Fruit fly (Drosophila melanogaster) whole organism, pupa: Measurements from ENCODE around the gene RYa-R.

Experiments used
- CG17806 ChIP-seq: fragments of 200-800 bp; sonication (Bioruptor generic); optimal IDR thresholded peaks from 2 replicates; lab custom pipeline; 2018; ENCODE audit warnings: missing biosample characterization, mild to moderate bottlenecking, missing genetic modification characterization, moderate library complexity
- CG8159 ChIP-seq: fragments of 200-800 bp; sonication (Bioruptor generic); optimal IDR thresholded peaks from 3 replicates; lab custom pipeline; 2018; ENCODE audit warnings: missing biosample characterization, mild to moderate bottlenecking, missing genetic modification characterization, moderate library complexity
- CG9948 ChIP-seq: fragments of 200-800 bp; sonication (Bioruptor generic); optimal IDR thresholded peaks from 2 replicates; lab custom pipeline; 2018; ENCODE audit warnings: missing biosample characterization, mild to moderate bottlenecking, missing genetic modification characterization, moderate library complexity
- D1 ChIP-seq: fragments of 200-800 bp; sonication (Bioruptor generic); optimal IDR thresholded peaks from 2 replicates; lab custom pipeline; 2018; ENCODE audit warnings: missing biosample characterization, mild to moderate bottlenecking, missing genetic modification characterization, moderate library complexity
- EcR ChIP-seq: fragments of 200-800 bp; sonication (Bioruptor generic); optimal IDR thresholded peaks from 3 replicates; lab custom pipeline; 2019; ENCODE audit warnings: missing biosample characterization, missing genetic modification characterization, mild to moderate bottlenecking, moderate library complexity, missing genetic modification reagents
- Pif1B ChIP-seq: fragments of 200-800 bp; sonication (Bioruptor generic); optimal IDR thresholded peaks from 3 replicates; lab custom pipeline; 2016; ENCODE audit warnings: missing biosample characterization, missing genetic modification characterization
- fd96Ca ChIP-seq: fragments of 200-800 bp; sonication (Bioruptor generic); IDR thresholded peaks from 3 replicates; pipeline ENCODE4 v1.3.6; 2022; ENCODE audit warnings: missing biosample characterization, missing genetic modification characterization

DNA sequence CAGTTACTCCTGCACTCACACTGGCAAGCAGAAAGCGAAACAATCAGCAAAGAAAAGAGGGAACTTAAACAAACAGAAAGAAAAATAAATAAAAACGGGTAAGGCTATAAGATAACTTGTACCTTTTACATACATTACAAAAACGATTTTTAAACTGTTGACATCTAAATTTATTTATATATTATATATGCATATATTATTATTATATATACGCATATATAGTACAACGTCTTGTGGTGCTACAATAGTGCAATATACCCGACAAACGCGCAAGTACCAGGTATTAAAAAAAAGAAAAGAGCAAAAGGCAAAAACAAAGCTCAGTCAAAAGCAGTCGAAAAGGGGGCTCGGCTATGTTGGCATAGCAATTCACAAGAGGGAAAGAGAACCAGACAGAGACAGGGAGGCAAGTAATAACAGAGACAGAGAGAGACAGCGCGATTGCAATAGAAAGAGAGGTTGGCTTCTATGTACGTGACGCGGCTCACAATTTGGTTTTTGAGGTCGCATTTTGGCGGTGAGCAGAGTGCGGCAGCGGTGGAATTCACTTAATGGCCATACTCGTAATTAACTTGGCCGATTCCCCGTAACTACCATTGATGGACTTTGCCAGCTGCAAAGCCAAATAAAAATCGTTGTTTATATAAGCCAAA is 42.6 kb upstream of the RYa-R start:
- peak; percentile 86 for TF ChIP-seq EcR
- peak; percentile 96 for TF ChIP-seq CG9948 (tag; lab: Kevin White, UChicago)
- TF ChIP-seq D1 (tag; lab: Kevin White, UChicago): peak; percentile 94
- peak; percentile 97 for TF ChIP-seq CG17806 (tag; lab: Kevin White, UChicago)
- peak; percentile 92 for TF ChIP-seq Pif1B (GFP tag; lab: Kevin White, UChicago)
- TF ChIP-seq fd96Ca (GFP tag; lab: Robert Waterston, UW): peak; percentile 91
- peak; percentile 96 for TF ChIP-seq CG8159
